Fruit fly (Drosophila melanogaster): Measurements from ENCODE around the gene Ugt303A1.
A peak's percentile ranks its signal among the peaks of the same experiment; 100 is the strongest.

The Ugt303A1 gene

DNA sequence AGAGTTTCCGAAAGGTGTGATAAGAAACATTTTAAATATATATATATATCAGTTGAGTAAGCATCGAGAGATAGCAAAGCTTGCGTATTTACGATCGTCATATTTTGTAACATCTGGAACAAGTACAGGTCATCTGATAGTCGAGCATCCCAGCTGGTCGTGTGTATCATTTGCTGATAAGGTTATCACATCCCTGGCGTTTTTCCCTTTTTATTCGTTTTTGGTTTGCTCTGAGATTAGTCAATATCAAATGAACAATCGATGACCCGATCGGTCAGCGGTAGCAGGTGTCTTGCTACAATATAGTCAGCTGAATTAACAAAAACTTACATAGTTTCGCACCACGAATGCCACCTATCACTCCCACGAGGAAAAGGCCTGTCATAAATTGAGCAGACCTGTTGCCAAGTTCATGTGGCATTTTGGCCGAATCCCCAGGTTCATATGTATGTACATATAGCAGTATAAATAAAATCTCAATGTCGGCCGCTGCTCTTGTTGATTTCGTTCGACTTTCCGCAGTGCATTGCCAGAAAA, 25.6 kb downstream of the Ugt303A1 start (continued):
- TF ChIP-seq CG12391 (tag; optimal IDR thresholded peaks at IDR 0.05) = peak; percentile 60
- peak; percentile 42 for TF ChIP-seq CG12155 (GFP tag; optimal IDR thresholded peaks at IDR 0.05)
- peak; percentile 40 for TF ChIP-seq Abd-B (GFP tag; optimal IDR thresholded peaks at IDR 0.05)
- TF ChIP-seq CG4820 (GFP tag; optimal IDR thresholded peaks at IDR 0.05) = peak; percentile 28
- TF ChIP-seq CG30403 (GFP tag; optimal IDR thresholded peaks at IDR 0.05) = peak; percentile 59
- TF ChIP-seq NfI (GFP tag; optimal IDR thresholded peaks at IDR 0.05) = peak; percentile 60
- TF ChIP-seq Ssrp (tag; optimal IDR thresholded peaks at IDR 0.05) = peak; percentile 27
- peak; percentile 56 for TF ChIP-seq Max (GFP tag; optimal IDR thresholded peaks at IDR 0.05)
- TF ChIP-seq Asciz (GFP tag; optimal IDR thresholded peaks at IDR 0.05) = peak; percentile 32
- TF ChIP-seq caup (GFP tag; optimal IDR thresholded peaks at IDR 0.05; ENCODE audit: severe bottlenecking) = peak; percentile 43
- TF ChIP-seq Fer3 (tag; optimal IDR thresholded peaks at IDR 0.05) = peak; percentile 63
- TF ChIP-seq dpn (GFP tag; optimal IDR thresholded peaks at IDR 0.05) = peak in 1 of 2 experiments; percentile 65
- TF ChIP-seq CG9817 (tag; optimal IDR thresholded peaks at IDR 0.05) = peak; percentile 34
- no peak for TF ChIP-seq Ets65A (GFP tag)
- no peak for TF ChIP-seq pros (GFP tag; optimal IDR thresholded peaks at IDR 0.05)
- peak; percentile 75 for TF ChIP-seq cwo (GFP tag; optimal IDR thresholded peaks at IDR 0.05)
- TF ChIP-seq Doc3 (GFP tag; IDR thresholded peaks at IDR 0.05; ENCODE audit: partially characterized antibody) = no peak
- peak; percentile 59 for TF ChIP-seq D19A (tag; optimal IDR thresholded peaks at IDR 0.05)
- TF ChIP-seq Meics (GFP tag; optimal IDR thresholded peaks at IDR 0.05) = peak; percentile 77
- TF ChIP-seq inv (GFP tag; IDR thresholded peaks at IDR 0.05; ENCODE audit: partially characterized antibody) = no peak
- TF ChIP-seq CG8765 (GFP tag; IDR thresholded peaks at IDR 0.05) = no peak
- TF ChIP-seq lilli (GFP tag; optimal IDR thresholded peaks at IDR 0.05) = peak; percentile 51
- no peak for TF ChIP-seq CG11456 (GFP tag; IDR thresholded peaks at IDR 0.05)
- TF ChIP-seq CG2678 (tag; optimal IDR thresholded peaks at IDR 0.05) = peak; percentile 78
- no peak for TF ChIP-seq CG18011 (GFP tag; optimal IDR thresholded peaks at IDR 0.05)
- peak; percentile 65 for TF ChIP-seq exex (tag; optimal IDR thresholded peaks at IDR 0.05)
- peak; percentile 40; the same call in 1 of the 3 replicates for TF ChIP-seq CG7357 (GFP tag; IDR thresholded peaks at IDR 0.05)
- TF ChIP-seq ttk (GFP tag; IDR thresholded peaks at IDR 0.05) = peak; percentile 52
- TF ChIP-seq prd (optimal IDR thresholded peaks at IDR 0.05) = no peak
- peak; percentile 67 for TF ChIP-seq prd (GFP tag; IDR thresholded peaks at IDR 0.05)
- no peak for TF ChIP-seq twi (tag; optimal IDR thresholded peaks at IDR 0.05)
- peak; percentile 75 for TF ChIP-seq Dek (tag; optimal IDR thresholded peaks at IDR 0.05)
- peak; percentile 61 for TF ChIP-seq dmrt99B (tag; optimal IDR thresholded peaks at IDR 0.05)
- TF ChIP-seq CG17328 (GFP tag; IDR thresholded peaks at IDR 0.05) = peak; percentile 39; the same call in 1 of the 2 replicates
- peak; percentile 35; the same call in 1 of the 3 replicates for TF ChIP-seq Dbx (GFP tag; IDR thresholded peaks at IDR 0.05)
- peak; percentile 73 for TF ChIP-seq dysf (GFP tag; IDR thresholded peaks at IDR 0.05)
- no peak for TF ChIP-seq hkb (optimal IDR thresholded peaks at IDR 0.05)
- TF ChIP-seq hkb (GFP tag; IDR thresholded peaks at IDR 0.05) = peak; percentile 60; the same call in 1 of the 2 replicates
- TF ChIP-seq CG2120 (GFP tag; optimal IDR thresholded peaks at IDR 0.05) = peak; percentile 81
- TF ChIP-seq CG10654 (GFP tag; optimal IDR thresholded peaks at IDR 0.05) = peak; percentile 46
- peak; percentile 61 for TF ChIP-seq ind (GFP tag; optimal IDR thresholded peaks at IDR 0.05)
- peak; percentile 56 for TF ChIP-seq E2f1 (GFP tag; IDR thresholded peaks at IDR 0.05)
- TF ChIP-seq CrebB (tag; optimal IDR thresholded peaks at IDR 0.05) = peak; percentile 29
- peak; percentile 54 for TF ChIP-seq CG15514 (GFP tag; optimal IDR thresholded peaks at IDR 0.05)
- TF ChIP-seq pan (optimal IDR thresholded peaks at IDR 0.05) = no peak
- peak in 1 of 2 experiments; percentile 69 for TF ChIP-seq pan (GFP tag; optimal IDR thresholded peaks at IDR 0.05 in 1 of 2, IDR thresholded peaks at IDR 0.05 in 1 of 2)
- TF ChIP-seq HLH4C (GFP tag; IDR thresholded peaks at IDR 0.05; ENCODE audit: partially characterized antibody) = peak; percentile 42; the same call in 1 of the 3 replicates
- TF ChIP-seq GATAe (GFP tag; conservative IDR thresholded peaks at IDR 0.05) = peak; percentile 87
- no peak for TF ChIP-seq jumu (GFP tag; optimal IDR thresholded peaks at IDR 0.05)
- TF ChIP-seq fd96Cb (tag; optimal IDR thresholded peaks at IDR 0.05) = peak; percentile 49
